Worm (Caenorhabditis elegans) whole organism, late embryonic: Measurements from ENCODE around the gene aps-2.

Experiments
- ahr-1 ChIP-seq: sonication (generic microtip); optimal IDR thresholded peaks from 2 replicates; lab custom pipeline; 2016; ENCODE audit warnings: missing genetic modification characterization, missing compliant biosample characterization
- ama-1 ChIP-seq: fragments of 150-350 bp; optimal IDR thresholded peaks from 2 replicates; lab custom pipeline; 2014
- dmd-4 ChIP-seq: sonication (generic microtip); optimal IDR thresholded peaks from 2 replicates; lab custom pipeline; 2016; ENCODE audit warnings: borderline replicate concordance, missing genetic modification characterization, missing compliant biosample characterization
- ets-4 ChIP-seq: sonication (generic microtip); optimal IDR thresholded peaks from 2 replicates; lab custom pipeline; 2016; ENCODE audit warnings: missing genetic modification characterization, missing compliant biosample characterization
- lin-11 ChIP-seq: fragments of 200-800 bp; sonication (Bioruptor generic); optimal IDR thresholded peaks from 2 replicates; lab custom pipeline; 2018; ENCODE audit warnings: mild to moderate bottlenecking, missing genetic modification characterization, missing compliant biosample characterization
- pag-3 ChIP-seq: sonication (generic microtip); optimal IDR thresholded peaks from 2 replicates; lab custom pipeline; 2016; ENCODE audit warnings: missing compliant biosample characterization, missing genetic modification characterization, borderline replicate concordance
- pha-4 ChIP-seq: fragments of 150-350 bp; optimal IDR thresholded peaks from 2 replicates; lab custom pipeline; 2018; ENCODE audit warnings: missing biosample characterization, missing genetic modification reagents, missing genetic modification characterization
- pqm-1 ChIP-seq: sonication (generic microtip); optimal IDR thresholded peaks from 2 replicates; lab custom pipeline; 2016; ENCODE audit warnings: missing genetic modification characterization, missing compliant biosample characterization
- sox-4 ChIP-seq: sonication (generic microtip); optimal IDR thresholded peaks from 2 replicates; lab custom pipeline; 2017; ENCODE audit warnings: mild to moderate bottlenecking, missing genetic modification characterization, inconsistent platforms, missing compliant biosample characterization

- TF ChIP-seq ets-4 (tag; lab: Kevin White, UChicago) (no peak), ama-1 (lab: Kevin White, UChicago) (no peak), sox-4 (tag; lab: Kevin White, UChicago) (no peak), ahr-1 (no peak), dmd-4 (tag; lab: Kevin White, UChicago) (no peak), lin-11 (tag; lab: Kevin White, UChicago) (no peak), pha-4 (tag; lab: Kevin White, UChicago) (no peak), pag-3 (tag; lab: Kevin White, UChicago) (no peak), pqm-1 (no peak)
These were observed 4.3 kb downstream of the aps-2 start, which contains the start of gene atg-16.1 for ce11 chrX:4462390-4462789.
